Fruit fly (Drosophila melanogaster): ENCODE results near the gene CG43208.

Gene CG43208

dm6 chr3R:13303126-13303525 lies at the start of gene CG43208:
Gene CG43208, plus strand, starts transcription at chr3R:13303426.
- TF ChIP-seq Dfd (GFP tag; optimal IDR thresholded peaks at IDR 0.05) (no peak), Hr78 (GFP tag; optimal IDR thresholded peaks at IDR 0.05) (no peak), OdsH (GFP tag; optimal IDR thresholded peaks at IDR 0.05) (no peak), dsf (GFP tag; optimal IDR thresholded peaks at IDR 0.05; ENCODE audit: borderline replicate concordance) (no peak), Vsx2 (GFP tag; optimal IDR thresholded peaks at IDR 0.05; ENCODE audit: partially characterized antibody) (no peak), Rel (GFP tag; optimal IDR thresholded peaks at IDR 0.05) (no peak), Rel (tag; optimal IDR thresholded peaks at IDR 0.05) (no peak), foxo (GFP tag; optimal IDR thresholded peaks at IDR 0.05) (no peak), Myc (optimal IDR thresholded peaks at IDR 0.05) (no peak), ey (GFP tag; optimal IDR thresholded peaks at IDR 0.05) (no peak), lola (GFP tag; optimal IDR thresholded peaks at IDR 0.05) (no peak), Mio (GFP tag; optimal IDR thresholded peaks at IDR 0.05) (no peak), brk (GFP tag; optimal IDR thresholded peaks at IDR 0.05) (no peak), N (GFP tag; optimal IDR thresholded peaks at IDR 0.05) (no peak)

- TF ChIP-seq Myc (optimal IDR thresholded peaks at IDR 0.05) (no peak), lola (GFP tag; optimal IDR thresholded peaks at IDR 0.05) (no peak), HLH106 (tag; optimal IDR thresholded peaks at IDR 0.05) (no peak)
Observed at dm6 chr3R:13257110-13257509, 46.1 kb upstream of the CG43208 start.

- TF ChIP-seq dmrt93B (GFP tag; optimal IDR thresholded peaks at IDR 0.05) (no peak), N (GFP tag; optimal IDR thresholded peaks at IDR 0.05) (peak; percentile 36), psq (GFP tag; optimal IDR thresholded peaks at IDR 0.05) (no peak), CG9705 (GFP tag; optimal IDR thresholded peaks at IDR 0.05) (no peak), Rel (GFP tag; optimal IDR thresholded peaks at IDR 0.05) (no peak), Rel (tag; optimal IDR thresholded peaks at IDR 0.05) (no peak), woc (GFP tag; optimal IDR thresholded peaks at IDR 0.05) (no peak), brk (GFP tag; optimal IDR thresholded peaks at IDR 0.05) (no peak), jim (GFP tag; optimal IDR thresholded peaks at IDR 0.05) (no peak), dl (GFP tag; optimal IDR thresholded peaks at IDR 0.05; ENCODE audit: insufficient read depth in 1 of 2, partially characterized antibody in 2 of 2) (peak; percentile 43 to 46), Dif (GFP tag; optimal IDR thresholded peaks at IDR 0.05; ENCODE audit: partially characterized antibody) (peak; percentile 78)
Observed at dm6 chr3R:13258696-13259567, 44.3 kb upstream of the CG43208 start, which contains the start of gene Ace. Gene Ace, minus strand, starts transcription at chr3R:13259517.

- TF ChIP-seq dl (GFP tag; optimal IDR thresholded peaks at IDR 0.05; ENCODE audit: insufficient read depth in 1 of 2, partially characterized antibody in 2 of 2) (no peak), woc (GFP tag; optimal IDR thresholded peaks at IDR 0.05) (peak; percentile 77), CrebA (GFP tag; optimal IDR thresholded peaks at IDR 0.05; ENCODE audit: borderline replicate concordance) (no peak), Sp1 (GFP tag; optimal IDR thresholded peaks at IDR 0.05) (no peak), HLH106 (tag; optimal IDR thresholded peaks at IDR 0.05) (peak; percentile 28), Hr83 (GFP tag; optimal IDR thresholded peaks at IDR 0.05; ENCODE audit: poor library complexity, severe bottlenecking) (peak; percentile 55), brk (GFP tag; optimal IDR thresholded peaks at IDR 0.05) (no peak), usp (GFP tag; optimal IDR thresholded peaks at IDR 0.05) (no peak), psq (GFP tag; optimal IDR thresholded peaks at IDR 0.05) (no peak), Myc (optimal IDR thresholded peaks at IDR 0.05) (no peak), h (GFP tag; optimal IDR thresholded peaks at IDR 0.05) (peak; percentile 39), dsf (GFP tag; optimal IDR thresholded peaks at IDR 0.05; ENCODE audit: borderline replicate concordance) (no peak), fru (GFP tag; optimal IDR thresholded peaks at IDR 0.05) (peak; percentile 6), Rel (GFP tag; optimal IDR thresholded peaks at IDR 0.05) (no peak), Rel (tag; optimal IDR thresholded peaks at IDR 0.05) (peak; percentile 58), Vsx2 (GFP tag; optimal IDR thresholded peaks at IDR 0.05; ENCODE audit: partially characterized antibody) (no peak), rgr (GFP tag; optimal IDR thresholded peaks at IDR 0.05) (peak; percentile 53), foxo (GFP tag; optimal IDR thresholded peaks at IDR 0.05) (peak in 1 of 2 experiments; percentile 14), ey (GFP tag; optimal IDR thresholded peaks at IDR 0.05) (no peak), CG32264 (GFP tag; optimal IDR thresholded peaks at IDR 0.05) (no peak), Dif (GFP tag; optimal IDR thresholded peaks at IDR 0.05; ENCODE audit: partially characterized antibody) (peak; percentile 65)
Observed at dm6 chr3R:13260114-13260673, 43.0 kb upstream of the CG43208 start, which contains the start of gene CG11686. Gene CG11686, plus strand, starts transcription at chr3R:13260356.

Measured in whole organism, wandering third instar larva.